Fruit fly (Drosophila melanogaster) S2 (cell line): ENCODE results near the gene ThrRS.

Source experiments
- CG8478 ChIP-seq: fragments of >200 bp; optimal IDR thresholded peaks from 2 replicates; lab custom pipeline; 2018
- CTCF ChIP-seq, 2 experiments: fragments of >200 bp; optimal IDR thresholded peaks; 2 replicates each; lab custom pipeline; 2018

ThrRS gene

dm6 chr2L:12133275-12134124, 29.9 kb downstream of the ThrRS start, which contains the start of gene rho-6:
Gene rho-6 (minus strand): TSS chr2L:12133411.
- TF ChIP-seq CTCF (optimal IDR thresholded peaks at IDR 0.05; lab: Kevin White, UChicago) (no peak), CG8478 (no peak)

dm6 chr2L:12134125-12134378, 30.5 kb downstream of the ThrRS start:
- TF ChIP-seq CG8478 (no peak), CTCF (optimal IDR thresholded peaks at IDR 0.05; lab: Kevin White, UChicago) (no peak)

dm6 chr2L:12137708-12138107, 34.2 kb downstream of the ThrRS start, which contains the start of gene Gr33a:
Gene Gr33a (plus strand): TSS chr2L:12138008.
- TF ChIP-seq CG8478 (no peak), CTCF (optimal IDR thresholded peaks at IDR 0.05; lab: Kevin White, UChicago) (no peak)

- no peak for TF ChIP-seq CTCF (optimal IDR thresholded peaks at IDR 0.05; lab: Kevin White, UChicago)
- TF ChIP-seq CG8478, result no peak
Observed at dm6 chr2L:12142439-12142838, 38.9 kb downstream of the ThrRS start, which contains the start of gene CG31760. Gene CG31760 (plus strand): TSS chr2L:12142780.
